Worm (Caenorhabditis elegans): ENCODE results near the gene T11F9.14.

The T11F9.14 gene

DNA sequence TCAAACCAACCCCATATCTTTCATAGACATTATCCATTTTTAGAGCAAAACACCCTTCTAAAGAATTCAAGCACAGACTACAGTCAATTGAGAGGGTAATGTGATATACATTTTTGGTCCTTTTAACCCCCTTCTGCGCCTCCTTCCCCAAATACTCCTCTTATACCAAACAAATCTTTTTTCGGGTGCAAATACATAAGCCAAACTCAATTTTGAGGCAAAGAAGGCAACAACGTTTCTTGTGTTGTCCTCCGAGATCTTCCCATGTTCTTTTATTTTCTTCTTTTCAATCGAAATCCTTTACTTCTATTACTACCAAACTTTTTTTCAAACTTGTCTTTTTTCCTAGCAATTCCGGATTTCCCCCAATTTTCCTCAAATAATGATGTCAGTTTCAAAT, 25.7 kb downstream of the T11F9.14 start:
- TF ChIP-seq snpc-4 (tag; optimal IDR thresholded peaks at IDR 0.05) (no peak), ces-1 (GFP tag; optimal IDR thresholded peaks at IDR 0.05) (peak; percentile 54), nhr-28 (tag; optimal IDR thresholded peaks at IDR 0.05) (no peak), ceh-43 (GFP tag; optimal IDR thresholded peaks at IDR 0.05) (no peak), unc-39 (tag; optimal IDR thresholded peaks at IDR 0.05) (no peak), tbx-8 (GFP tag; optimal IDR thresholded peaks at IDR 0.05) (no peak), ceh-39 (tag; optimal IDR thresholded peaks at IDR 0.05) (no peak), blmp-1 (tag; optimal IDR thresholded peaks at IDR 0.05) (no peak)

DNA sequence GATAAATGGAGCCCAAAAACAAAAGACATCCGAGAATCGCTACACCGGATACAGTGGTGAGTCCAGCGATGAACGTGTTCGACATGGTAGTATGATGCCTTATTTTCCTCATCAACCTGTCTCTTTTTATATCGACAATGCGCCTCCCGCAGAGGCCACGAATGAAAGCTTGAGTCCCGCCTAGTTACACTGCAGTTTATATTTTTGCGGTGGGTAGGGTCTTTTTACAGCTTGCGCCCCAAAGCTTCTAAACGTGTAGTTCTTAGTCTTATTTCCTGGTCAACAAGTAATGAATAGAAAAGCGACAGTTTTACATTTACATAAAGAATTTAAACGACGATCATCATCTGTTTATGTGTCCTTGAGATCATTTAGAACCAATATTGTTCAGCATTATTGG, 30.4 kb downstream of the T11F9.14 start, which contains the start of gene col-156:
Gene col-156 (minus strand): TSS at position 101 of the 400 bp plus-strand sequence.
- TF ChIP-seq snpc-4 (tag; optimal IDR thresholded peaks at IDR 0.05), result no peak
- TF ChIP-seq mls-2 (tag; optimal IDR thresholded peaks at IDR 0.05), result no peak
- no peak for TF ChIP-seq zip-8 (tag; optimal IDR thresholded peaks at IDR 0.05)
- TF ChIP-seq drap-1 (GFP tag; optimal IDR thresholded peaks at IDR 0.05), result no peak
- no peak for TF ChIP-seq nhr-237 (tag; optimal IDR thresholded peaks at IDR 0.05)
- TF ChIP-seq lin-13 (tag; optimal IDR thresholded peaks at IDR 0.05), result no peak
- no peak for TF ChIP-seq hlh-1 (tag; optimal IDR thresholded peaks at IDR 0.05)
- no peak for TF ChIP-seq ces-1 (GFP tag; optimal IDR thresholded peaks at IDR 0.05)
- no peak for TF ChIP-seq unc-39 (tag; optimal IDR thresholded peaks at IDR 0.05)
- TF ChIP-seq unc-120 (tag; optimal IDR thresholded peaks at IDR 0.05; ENCODE audit: poor library complexity, severe bottlenecking), result no peak
- TF ChIP-seq mep-1 (tag; optimal IDR thresholded peaks at IDR 0.05), result no peak
- TF ChIP-seq cnd-1 (tag; optimal IDR thresholded peaks at IDR 0.05), result no peak
- TF ChIP-seq nhr-28 (tag; optimal IDR thresholded peaks at IDR 0.05), result no peak
- TF ChIP-seq unc-62 (GFP tag; optimal IDR thresholded peaks at IDR 0.05), result no peak
- TF ChIP-seq mab-5 (tag; optimal IDR thresholded peaks at IDR 0.05), result no peak
- no peak for TF ChIP-seq bed-3 (GFP tag; optimal IDR thresholded peaks at IDR 0.05)
- no peak for TF ChIP-seq M03D4.4 (tag; optimal IDR thresholded peaks at IDR 0.05)
- no peak for TF ChIP-seq sem-2 (GFP tag; optimal IDR thresholded peaks at IDR 0.05)

DNA sequence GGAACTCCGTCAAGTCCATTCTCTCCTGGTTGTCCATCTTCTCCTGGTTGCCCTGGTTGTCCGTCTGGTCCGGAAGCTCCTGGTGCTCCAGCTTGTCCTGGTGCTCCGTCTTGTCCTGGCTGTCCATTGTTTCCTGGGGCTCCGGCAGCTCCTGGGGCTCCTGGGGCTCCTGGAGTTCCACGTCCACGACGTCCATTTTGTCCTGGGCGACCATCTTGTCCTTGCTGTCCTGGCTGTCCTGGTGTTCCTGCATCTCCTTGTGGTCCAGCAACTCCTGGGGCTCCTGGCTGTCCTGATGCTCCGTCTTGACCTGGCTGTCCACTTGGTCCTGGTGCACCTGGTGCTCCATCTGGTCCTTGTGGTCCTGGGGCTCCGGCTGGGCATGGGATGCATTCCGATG, 31.2 kb downstream of the T11F9.14 start:
- no peak for TF ChIP-seq lin-13 (tag; optimal IDR thresholded peaks at IDR 0.05)
- no peak for TF ChIP-seq ceh-83 (GFP tag; optimal IDR thresholded peaks at IDR 0.05)
- TF ChIP-seq unc-62 (GFP tag; optimal IDR thresholded peaks at IDR 0.05), result no peak
- TF ChIP-seq pha-4 (tag; optimal IDR thresholded peaks at IDR 0.05), result no peak
- no peak for TF ChIP-seq hlh-1 (tag; optimal IDR thresholded peaks at IDR 0.05)
- no peak for TF ChIP-seq bed-3 (GFP tag; optimal IDR thresholded peaks at IDR 0.05)
- TF ChIP-seq lin-32 (GFP tag; optimal IDR thresholded peaks at IDR 0.05), result no peak
- TF ChIP-seq mep-1 (tag; optimal IDR thresholded peaks at IDR 0.05), result no peak

DNA sequence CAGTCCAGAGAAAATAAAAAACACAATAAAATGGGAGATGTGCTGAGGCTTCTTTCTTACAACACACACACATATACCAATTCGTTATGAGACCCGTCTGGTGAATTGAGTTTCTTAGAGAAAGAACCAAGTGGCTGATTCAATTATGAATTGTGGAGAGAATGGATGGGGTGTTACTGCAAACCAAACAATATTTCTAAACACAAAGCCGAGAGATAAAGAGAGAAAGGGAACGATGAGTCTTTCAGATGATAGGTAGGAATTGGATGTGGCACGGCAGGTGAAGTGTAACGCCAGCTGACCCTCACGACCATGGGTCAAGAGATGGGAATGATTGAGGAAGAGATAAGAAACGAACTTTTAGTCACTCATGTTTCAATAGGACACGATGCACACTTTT, 34.3 kb downstream of the T11F9.14 start, which contains the start of gene mig-17:
Gene mig-17 (plus strand): TSS at position 389 of the 400 bp plus-strand sequence.
- TF ChIP-seq unc-62 (GFP tag; optimal IDR thresholded peaks at IDR 0.05), result peak; percentile 12
- TF ChIP-seq sptf-1 (tag; optimal IDR thresholded peaks at IDR 0.05), result no peak
- no peak for TF ChIP-seq mab-5 (tag; optimal IDR thresholded peaks at IDR 0.05)
- no peak for TF ChIP-seq ham-2 (GFP tag; optimal IDR thresholded peaks at IDR 0.05)
- no peak for TF ChIP-seq cnd-1 (tag; optimal IDR thresholded peaks at IDR 0.05)
- TF ChIP-seq unc-120 (tag; optimal IDR thresholded peaks at IDR 0.05; ENCODE audit: poor library complexity, severe bottlenecking), result no peak
- TF ChIP-seq lin-32 (GFP tag; optimal IDR thresholded peaks at IDR 0.05), result no peak
- no peak for TF ChIP-seq tbx-8 (GFP tag; optimal IDR thresholded peaks at IDR 0.05)
- TF ChIP-seq hlh-1 (tag; optimal IDR thresholded peaks at IDR 0.05), result peak; percentile 91
- no peak for TF ChIP-seq mep-1 (tag; optimal IDR thresholded peaks at IDR 0.05)
- TF ChIP-seq blmp-1 (tag; optimal IDR thresholded peaks at IDR 0.05), result no peak
- no peak for TF ChIP-seq lin-13 (tag; optimal IDR thresholded peaks at IDR 0.05)
- peak; percentile 94 for TF ChIP-seq ces-1 (GFP tag; optimal IDR thresholded peaks at IDR 0.05)
- TF ChIP-seq M03D4.4 (tag; optimal IDR thresholded peaks at IDR 0.05), result no peak
- TF ChIP-seq elt-1 (tag; optimal IDR thresholded peaks at IDR 0.05; ENCODE audit: borderline replicate concordance, insufficient read depth), result no peak

DNA sequence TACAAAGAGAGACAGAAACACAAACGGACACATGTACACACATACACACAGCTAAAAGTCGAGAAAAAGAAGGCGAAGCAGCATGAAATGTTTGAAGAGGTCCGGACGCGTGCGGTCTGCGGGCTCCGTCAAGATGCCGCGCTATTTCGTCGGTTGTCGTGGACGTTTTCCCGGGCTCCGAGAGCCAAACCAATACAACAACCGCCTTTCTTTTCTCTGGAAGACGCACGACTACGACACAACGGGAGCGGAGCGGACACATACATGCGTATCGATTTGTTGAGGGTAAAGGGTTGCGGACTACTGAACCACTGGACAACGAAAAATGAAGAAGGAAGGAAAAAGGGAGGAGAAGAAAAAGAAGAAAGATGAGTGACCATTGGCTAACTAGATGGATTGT, 35.3 kb downstream of the T11F9.14 start:
- no peak for TF ChIP-seq mep-1 (tag; optimal IDR thresholded peaks at IDR 0.05)
- no peak for TF ChIP-seq lin-32 (GFP tag; optimal IDR thresholded peaks at IDR 0.05)
- no peak for TF ChIP-seq unc-39 (tag; optimal IDR thresholded peaks at IDR 0.05)
- TF ChIP-seq nhr-28 (tag; optimal IDR thresholded peaks at IDR 0.05), result no peak
- no peak for TF ChIP-seq ham-2 (GFP tag; optimal IDR thresholded peaks at IDR 0.05)
- no peak for TF ChIP-seq unc-62 (GFP tag; optimal IDR thresholded peaks at IDR 0.05)
- TF ChIP-seq lsy-2 (tag; optimal IDR thresholded peaks at IDR 0.05), result no peak
- TF ChIP-seq nhr-76 (tag; optimal IDR thresholded peaks at IDR 0.05), result no peak
- TF ChIP-seq ces-1 (GFP tag; optimal IDR thresholded peaks at IDR 0.05), result peak; percentile 44
- TF ChIP-seq blmp-1 (tag; optimal IDR thresholded peaks at IDR 0.05), result no peak
- TF ChIP-seq elt-3 (tag; optimal IDR thresholded peaks at IDR 0.05), result no peak
- TF ChIP-seq mls-2 (tag; optimal IDR thresholded peaks at IDR 0.05), result peak; percentile 4
- no peak for TF ChIP-seq ztf-11 (tag; optimal IDR thresholded peaks at IDR 0.05)
- no peak for TF ChIP-seq nhr-237 (tag; optimal IDR thresholded peaks at IDR 0.05)
- no peak for TF ChIP-seq hlh-1 (tag; optimal IDR thresholded peaks at IDR 0.05)
- TF ChIP-seq drap-1 (GFP tag; optimal IDR thresholded peaks at IDR 0.05), result peak; percentile 12
- no peak for TF ChIP-seq ceh-39 (tag; optimal IDR thresholded peaks at IDR 0.05)
- no peak for TF ChIP-seq flh-1 (GFP tag; optimal IDR thresholded peaks at IDR 0.05)
- no peak for TF ChIP-seq lin-13 (tag; optimal IDR thresholded peaks at IDR 0.05)
- peak; percentile 4 for TF ChIP-seq M03D4.4 (tag; optimal IDR thresholded peaks at IDR 0.05)
